Worm (Caenorhabditis elegans) whole organism, L4/young adult: Measurements from ENCODE around the gene cest-9.1.

Experiments
- W03F9.2 ChIP-seq: fragments of 150-350 bp; optimal IDR thresholded peaks from 2 replicates; lab custom pipeline; 2014; ENCODE audit warnings: missing biosample characterization, missing genetic modification characterization
- dao-5 ChIP-seq: sonication (generic microtip); optimal IDR thresholded peaks from 2 replicates; lab custom pipeline; 2016; ENCODE audit warnings: missing genotype, missing genetic modification characterization, moderate library complexity, missing compliant biosample characterization
- him-1 ChIP-seq: sonication (generic microtip); optimal IDR thresholded peaks from 2 replicates; lab custom pipeline; 2016; ENCODE audit warnings: missing genotype, missing genetic modification reagents, missing genetic modification characterization, missing compliant biosample characterization

cest-9.1 gene

ce11 chrX:12225970-12226369 is at the start of gene cest-9.1:
TSS of gene cest-9.1 (plus strand) at chrX:12226182.
- TF ChIP-seq dao-5 (tag; lab: Kevin White, UChicago) (no peak), him-1 (tag; lab: Kevin White, UChicago) (no peak), W03F9.2 (tag; lab: Kevin White, UChicago) (no peak)

- TF ChIP-seq dao-5 (tag; lab: Kevin White, UChicago) (no peak), him-1 (tag; lab: Kevin White, UChicago) (no peak), W03F9.2 (tag; lab: Kevin White, UChicago) (no peak)
Observed at ce11 chrX:12176394-12176793, 49.6 kb upstream of the cest-9.1 start.

ce11 chrX:12176873-12177293 is 49.1 kb upstream of the cest-9.1 start:
- TF ChIP-seq W03F9.2 (tag; lab: Kevin White, UChicago) (no peak), him-1 (tag; lab: Kevin White, UChicago) (no peak), dao-5 (tag; lab: Kevin White, UChicago) (no peak)

ce11 chrX:12177521-12177920 is 48.5 kb upstream of the cest-9.1 start:
- TF ChIP-seq him-1 (tag; lab: Kevin White, UChicago) (no peak), W03F9.2 (tag; lab: Kevin White, UChicago) (no peak), dao-5 (tag; lab: Kevin White, UChicago) (no peak)

ce11 chrX:12178351-12179089 is 47.5 kb upstream of the cest-9.1 start:
- no peak for TF ChIP-seq him-1 (tag; lab: Kevin White, UChicago)
- no peak for TF ChIP-seq dao-5 (tag; lab: Kevin White, UChicago)
- TF ChIP-seq W03F9.2 (tag; lab: Kevin White, UChicago), result no peak

- TF ChIP-seq him-1 (tag; lab: Kevin White, UChicago) (no peak), W03F9.2 (tag; lab: Kevin White, UChicago) (no peak), dao-5 (tag; lab: Kevin White, UChicago) (no peak)
Observed at ce11 chrX:12179090-12179488, 46.9 kb upstream of the cest-9.1 start.

- no peak for TF ChIP-seq W03F9.2 (tag; lab: Kevin White, UChicago)
- no peak for TF ChIP-seq dao-5 (tag; lab: Kevin White, UChicago)
- TF ChIP-seq him-1 (tag; lab: Kevin White, UChicago), result no peak
Observed at ce11 chrX:12179817-12180384, 46.1 kb upstream of the cest-9.1 start.

ce11 chrX:12180681-12181080 is 45.3 kb upstream of the cest-9.1 start:
- TF ChIP-seq dao-5 (tag; lab: Kevin White, UChicago) (no peak), him-1 (tag; lab: Kevin White, UChicago) (no peak), W03F9.2 (tag; lab: Kevin White, UChicago) (no peak)

- TF ChIP-seq dao-5 (tag; lab: Kevin White, UChicago) (no peak), W03F9.2 (tag; lab: Kevin White, UChicago) (no peak), him-1 (tag; lab: Kevin White, UChicago) (no peak)
Observed at ce11 chrX:12181606-12182005, 44.4 kb upstream of the cest-9.1 start.

ce11 chrX:12182684-12183477 is 43.1 kb upstream of the cest-9.1 start:
- no peak for TF ChIP-seq W03F9.2 (tag; lab: Kevin White, UChicago)
- no peak for TF ChIP-seq dao-5 (tag; lab: Kevin White, UChicago)

- TF ChIP-seq dao-5 (tag; lab: Kevin White, UChicago) (no peak), W03F9.2 (tag; lab: Kevin White, UChicago) (no peak), him-1 (tag; lab: Kevin White, UChicago) (no peak)
Observed at ce11 chrX:12184393-12184792, 41.6 kb upstream of the cest-9.1 start.

ce11 chrX:12185847-12186559 is 40.0 kb upstream of the cest-9.1 start:
- TF ChIP-seq him-1 (tag; lab: Kevin White, UChicago) (no peak), W03F9.2 (tag; lab: Kevin White, UChicago) (no peak), dao-5 (tag; lab: Kevin White, UChicago) (no peak)

- TF ChIP-seq dao-5 (tag; lab: Kevin White, UChicago), result no peak
- no peak for TF ChIP-seq him-1 (tag; lab: Kevin White, UChicago)
- no peak for TF ChIP-seq W03F9.2 (tag; lab: Kevin White, UChicago)
Observed at ce11 chrX:12186592-12186991, 39.4 kb upstream of the cest-9.1 start.
